Fruit fly (Drosophila melanogaster) whole organism, embryonic: ENCODE data around the gene Nplp3.

Experiments
- CG11085 ChIP-seq: fragments of 200-800 bp; sonication (Bioruptor generic); IDR thresholded peaks from 2 replicates; pipeline ENCODE4 v1.3.6; 2022; ENCODE audit warnings: missing biosample characterization, missing genetic modification characterization
- CG11398 ChIP-seq: fragments of 200-800 bp; sonication (Bioruptor generic); optimal IDR thresholded peaks from 2 replicates; lab custom pipeline; 2016; ENCODE audit warnings: missing biosample characterization, missing genetic modification characterization
- CG11723 ChIP-seq: fragments of 200-800 bp; sonication (Bioruptor generic); optimal IDR thresholded peaks from 2 replicates; lab custom pipeline; 2017; ENCODE audit warnings: missing biosample characterization, mild to moderate bottlenecking, missing genetic modification characterization
- CG12219 ChIP-seq: fragments of 200-800 bp; sonication (Bioruptor generic); optimal IDR thresholded peaks from 3 replicates; lab custom pipeline; 2018; ENCODE audit warnings: missing biosample characterization, mild to moderate bottlenecking, missing genetic modification characterization
- CG14050 ChIP-seq: fragments of 200-800 bp; sonication (Bioruptor generic); IDR thresholded peaks from 3 replicates; pipeline ENCODE4 v1.3.6; 2022; ENCODE audit warnings: missing biosample characterization, missing genetic modification characterization
- CG14441 ChIP-seq: fragments of 200-800 bp; sonication (Bioruptor generic); IDR thresholded peaks from 2 replicates; pipeline ENCODE4 v1.3.6; 2022; ENCODE audit warnings: missing biosample characterization, missing genetic modification characterization
- CG15269 ChIP-seq: fragments of 200-800 bp; sonication (Bioruptor generic); optimal IDR thresholded peaks from 2 replicates; lab custom pipeline; 2018; ENCODE audit warnings: missing biosample characterization, mild to moderate bottlenecking, missing genetic modification characterization, moderate library complexity
- CG17385 ChIP-seq: fragments of 200-800 bp; sonication (Bioruptor generic); optimal IDR thresholded peaks from 3 replicates; lab custom pipeline; 2018; ENCODE audit warnings: missing biosample characterization, mild to moderate bottlenecking, missing genetic modification characterization
- CG18011 ChIP-seq: fragments of 200-800 bp; sonication (Bioruptor generic); optimal IDR thresholded peaks from 2 replicates; lab custom pipeline; 2017; ENCODE audit warnings: missing biosample characterization, missing genetic modification characterization, mild to moderate bottlenecking, moderate library complexity, missing genotype
- CG2116 ChIP-seq: fragments of 200-800 bp; sonication (Bioruptor generic); optimal IDR thresholded peaks from 3 replicates; lab custom pipeline; 2018; ENCODE audit warnings: missing biosample characterization, mild to moderate bottlenecking, missing genetic modification characterization
- CG2202 ChIP-seq: fragments of 200-800 bp; sonication (Bioruptor generic); optimal IDR thresholded peaks from 2 replicates; lab custom pipeline; 2018; ENCODE audit warnings: missing biosample characterization, mild to moderate bottlenecking, missing genetic modification characterization
- CG30020 ChIP-seq: fragments of 200-800 bp; optimal IDR thresholded peaks from 2 replicates; lab custom pipeline; 2019; ENCODE audit warnings: missing biosample characterization, mild to moderate bottlenecking, missing genetic modification characterization, moderate library complexity
- CG30403 ChIP-seq: fragments of 200-800 bp; sonication (Bioruptor generic); optimal IDR thresholded peaks from 3 replicates; lab custom pipeline; 2016; ENCODE audit warnings: missing biosample characterization, missing genetic modification characterization
- CG30431 ChIP-seq: fragments of 200-800 bp; sonication (Bioruptor generic); optimal IDR thresholded peaks from 2 replicates; lab custom pipeline; 2017; ENCODE audit warnings: missing biosample characterization, missing genetic modification characterization
- CG31365 ChIP-seq: fragments of 200-800 bp; sonication (Bioruptor generic); optimal IDR thresholded peaks from 2 replicates; lab custom pipeline; 2018; ENCODE audit warnings: missing biosample characterization, mild to moderate bottlenecking, missing genetic modification characterization
- CG3847 ChIP-seq: fragments of 200-800 bp; sonication (Bioruptor generic); IDR thresholded peaks from 2 replicates; pipeline ENCODE4 v1.3.6; 2022; ENCODE audit warnings: missing biosample characterization, missing genetic modification characterization
- CG6175 ChIP-seq: fragments of 200-800 bp; sonication (Bioruptor generic); IDR thresholded peaks from 3 replicates; pipeline ENCODE4 v1.3.6; 2022; ENCODE audit warnings: missing biosample characterization, missing genetic modification characterization
- CG7357 ChIP-seq: fragments of 200-800 bp; sonication (Bioruptor generic); IDR thresholded peaks from 3 replicates; pipeline ENCODE4 v1.3.6; 2022; ENCODE audit warnings: missing biosample characterization, missing genetic modification characterization
- CG7963 ChIP-seq: fragments of 200-800 bp; sonication (Bioruptor generic); IDR thresholded peaks from 3 replicates; pipeline ENCODE4 v1.3.6; 2022; ENCODE audit warnings: missing biosample characterization, missing genetic modification characterization; ENCODE audit not compliant: partially characterized antibody
- CG8290 ChIP-seq, 3 experiments: fragments of 200-800 bp; sonication (Bioruptor generic); optimal IDR thresholded peaks; 2 replicates each; lab custom pipeline; 2016 to 2019; ENCODE audit warnings: missing biosample characterization in 3 of 3, missing genetic modification characterization in 3 of 3, mild to moderate bottlenecking in 2 of 3, moderate library complexity in 1 of 3
- CG9437 ChIP-seq: fragments of 200-800 bp; sonication (Bioruptor generic); optimal IDR thresholded peaks from 2 replicates; lab custom pipeline; 2018; ENCODE audit warnings: missing biosample characterization, mild to moderate bottlenecking, missing genetic modification characterization
- Ets65A ChIP-seq: fragments of 200-800 bp; sonication (Bioruptor generic); peaks from one replicate; lab custom pipeline; 2016; ENCODE audit warnings: missing biosample characterization, missing genetic modification characterization
- Ets97D ChIP-seq: fragments of 200-800 bp; sonication (Bioruptor generic); optimal IDR thresholded peaks from 3 replicates; lab custom pipeline; 2016; ENCODE audit warnings: missing biosample characterization, missing genetic modification characterization
- Fer1 ChIP-seq: fragments of 200-800 bp; sonication (Bioruptor generic); optimal IDR thresholded peaks from 2 replicates; lab custom pipeline; 2017; ENCODE audit warnings: missing biosample characterization, mild to moderate bottlenecking, missing genetic modification characterization
- Med ChIP-seq: fragments of 200-800 bp; sonication (Bioruptor generic); peaks from one replicate; lab custom pipeline; 2016; ENCODE audit warnings: missing biosample characterization, missing genetic modification characterization, mild to moderate bottlenecking, inconsistent platforms, moderate library complexity
- Mrtf ChIP-seq: fragments of 200-800 bp; sonication (Bioruptor generic); IDR thresholded peaks from 3 replicates; pipeline ENCODE4 v1.3.6; 2022; ENCODE audit warnings: missing biosample characterization, missing genetic modification characterization
- NFAT ChIP-seq: fragments of 200-800 bp; sonication (Bioruptor generic); IDR thresholded peaks from 2 replicates; pipeline ENCODE4 v1.3.6; 2022; ENCODE audit warnings: missing biosample characterization, missing genetic modification characterization
- Ptx1 ChIP-seq: fragments of 200-800 bp; sonication (Bioruptor generic); IDR thresholded peaks from 2 replicates; pipeline ENCODE4 v1.3.6; 2022; ENCODE audit warnings: missing biosample characterization, missing genetic modification characterization
- Sry-β ChIP-seq: fragments of 200-800 bp; sonication (Bioruptor generic); optimal IDR thresholded peaks from 2 replicates; lab custom pipeline; 2018; ENCODE audit warnings: missing biosample characterization, mild to moderate bottlenecking, missing genetic modification characterization, moderate library complexity
- YL-1 ChIP-seq: fragments of 200-800 bp; sonication (Bioruptor generic); optimal IDR thresholded peaks from 3 replicates; lab custom pipeline; 2017; ENCODE audit warnings: missing biosample characterization, mild to moderate bottlenecking, missing genetic modification characterization
- ase ChIP-seq: fragments of 200-800 bp; sonication (Bioruptor generic); IDR thresholded peaks from 3 replicates; pipeline ENCODE4 v1.3.6; 2022; ENCODE audit warnings: missing biosample characterization, missing genetic modification characterization
- btn ChIP-seq: fragments of 200-800 bp; sonication (Bioruptor generic); optimal IDR thresholded peaks from 2 replicates; lab custom pipeline; 2016; ENCODE audit warnings: missing biosample characterization, missing genetic modification characterization
- ci ChIP-seq: fragments of 200-800 bp; sonication (Bioruptor generic); IDR thresholded peaks from 3 replicates; pipeline ENCODE4 v1.3.6; 2022; ENCODE audit warnings: missing biosample characterization, missing genetic modification characterization
- cwo ChIP-seq: fragments of 200-800 bp; sonication (Bioruptor generic); optimal IDR thresholded peaks from 3 replicates; lab custom pipeline; 2017; ENCODE audit warnings: missing biosample characterization, missing genetic modification characterization, mild to moderate bottlenecking, moderate library complexity, missing genetic modification reagents
- da ChIP-seq: fragments of 200-800 bp; sonication (Bioruptor generic); optimal IDR thresholded peaks from 2 replicates; lab custom pipeline; 2016; ENCODE audit warnings: missing biosample characterization, missing genetic modification characterization
- ems ChIP-seq: fragments of 200-800 bp; sonication (Bioruptor generic); optimal IDR thresholded peaks from 3 replicates; lab custom pipeline; 2016; ENCODE audit warnings: missing biosample characterization, missing genetic modification characterization
- gce ChIP-seq: fragments of 200-800 bp; sonication (Bioruptor generic); IDR thresholded peaks from 3 replicates; pipeline ENCODE4 v1.3.6; 2022; ENCODE audit warnings: missing biosample characterization, missing genetic modification characterization
- gcm2 ChIP-seq: fragments of 200-800 bp; sonication (Bioruptor generic); optimal IDR thresholded peaks from 2 replicates; lab custom pipeline; 2016; ENCODE audit warnings: missing biosample characterization, missing genetic modification characterization
- insv ChIP-seq, 2 experiments: fragments of 200-800 bp; sonication (Bioruptor generic); optimal IDR thresholded peaks; 3 replicates each; lab custom pipeline; 2016 to 2018; ENCODE audit warnings: missing biosample characterization in 2 of 2, missing genetic modification characterization in 2 of 2
- pan ChIP-seq, 4 experiments: fragments of >200 bp in 3 of 4; fragments of 200-800 bp in 1 of 4; sonication (Bioruptor generic) in 1 of 4; optimal IDR thresholded peaks in 3 of 4; IDR thresholded peaks in 1 of 4; 2 replicates each; pipeline versions ENCODE4 v1.3.6 to Lab custom; 2017 to 2022; ENCODE audit warnings: missing biosample characterization in 2 of 4, missing genetic modification characterization in 2 of 4, mixed read lengths in 1 of 4
- peb ChIP-seq: fragments of 200-800 bp; sonication (Bioruptor generic); IDR thresholded peaks from 2 replicates; pipeline ENCODE4 v1.3.6; 2022; ENCODE audit warnings: missing biosample characterization, missing genetic modification characterization
- pfk ChIP-seq: fragments of 200-800 bp; sonication (Bioruptor generic); optimal IDR thresholded peaks from 2 replicates; lab custom pipeline; 2018; ENCODE audit warnings: missing biosample characterization, mild to moderate bottlenecking, missing genetic modification characterization, moderate library complexity
- run ChIP-seq: fragments of 200-800 bp; sonication (Bioruptor generic); optimal IDR thresholded peaks from 3 replicates; lab custom pipeline; 2018; ENCODE audit warnings: missing biosample characterization, mild to moderate bottlenecking, missing genetic modification characterization
- sd ChIP-seq: fragments of 200-800 bp; sonication (Bioruptor generic); optimal IDR thresholded peaks from 3 replicates; lab custom pipeline; 2018; ENCODE audit warnings: missing biosample characterization, mild to moderate bottlenecking, missing genetic modification characterization, moderate library complexity
- sr ChIP-seq: fragments of 200-800 bp; sonication (Bioruptor generic); IDR thresholded peaks from 3 replicates; pipeline ENCODE4 v1.3.6; 2022; ENCODE audit warnings: missing biosample characterization, missing genetic modification characterization
- stwl ChIP-seq: fragments of 200-800 bp; sonication (Bioruptor generic); optimal IDR thresholded peaks from 3 replicates; lab custom pipeline; 2018; ENCODE audit warnings: missing biosample characterization, mild to moderate bottlenecking, missing genetic modification characterization, moderate library complexity
- wdn ChIP-seq: fragments of 200-800 bp; sonication (Bioruptor generic); IDR thresholded peaks from 2 replicates; pipeline ENCODE4 v1.3.6; 2022; ENCODE audit warnings: missing biosample characterization, missing genetic modification characterization
- zen ChIP-seq: fragments of 200-800 bp; sonication (Bioruptor generic); optimal IDR thresholded peaks from 3 replicates; lab custom pipeline; 2018; ENCODE audit warnings: missing biosample characterization, mild to moderate bottlenecking, missing genetic modification characterization, moderate library complexity

Nplp3 gene

dm6 chr3L:16327776-16328175, 10.0 kb downstream of the Nplp3 start, which contains the start of gene CG13038 (continued):
- no peak for TF ChIP-seq stwl (tag; lab: Kevin White, UChicago)
- TF ChIP-seq ci, result 0 out of 3 replicates have a peak, but pooled peaks have one; percentile 19
- no peak for TF ChIP-seq CG12219
- no peak for TF ChIP-seq gcm2 (GFP tag; lab: Kevin White, UChicago)
- no peak for TF ChIP-seq CG30020 (tag; lab: Kevin White, UChicago)
- peak; percentile 57 for TF ChIP-seq CG14441 (GFP tag; lab: Robert Waterston, UW)
- no peak for TF ChIP-seq CG8290 (GFP tag; optimal IDR thresholded peaks at IDR 0.05; lab: Kevin White, UChicago)
- TF ChIP-seq CG8290 (tag; optimal IDR thresholded peaks at IDR 0.05; lab: Kevin White, UChicago), result peak in 1 of 2 experiments; percentile 40
- TF ChIP-seq CG3847 (GFP tag; lab: Robert Waterston, UW), result no peak
- no peak for TF ChIP-seq peb
- peak; percentile 75 for TF ChIP-seq Ets65A (GFP tag; lab: Kevin White, UChicago)
- 0 out of 3 replicates have a peak, but pooled peaks have one; percentile 23 for TF ChIP-seq CG6175 (GFP tag; lab: Robert Waterston, UW)
- TF ChIP-seq sd (tag; lab: Kevin White, UChicago), result peak; percentile 26
- TF ChIP-seq CG11723 (GFP tag; lab: Kevin White, UChicago), result no peak
- no peak for TF ChIP-seq pan (optimal IDR thresholded peaks at IDR 0.05; lab: Kevin White, UChicago)
- TF ChIP-seq pan (GFP tag; optimal IDR thresholded peaks at IDR 0.05 in 1 of 2, IDR thresholded peaks at IDR 0.05 in 1 of 2), result peak in 1 of 2 experiments; percentile 9
- no peak for TF ChIP-seq Ets97D
- TF ChIP-seq wdn, result no peak
- no peak for TF ChIP-seq da (GFP tag; lab: Kevin White, UChicago)
- TF ChIP-seq ase, result 0 out of 3 replicates have a peak, but pooled peaks have one; percentile 18
- TF ChIP-seq CG11085, result 0 out of 2 replicates have a peak, but pooled peaks have one; percentile 35
- no peak for TF ChIP-seq ems (GFP tag; lab: Kevin White, UChicago)
- TF ChIP-seq Med (GFP tag; lab: Kevin White, UChicago), result peak; percentile 34
- TF ChIP-seq, all 482 proteins: peak for 19

DNA sequence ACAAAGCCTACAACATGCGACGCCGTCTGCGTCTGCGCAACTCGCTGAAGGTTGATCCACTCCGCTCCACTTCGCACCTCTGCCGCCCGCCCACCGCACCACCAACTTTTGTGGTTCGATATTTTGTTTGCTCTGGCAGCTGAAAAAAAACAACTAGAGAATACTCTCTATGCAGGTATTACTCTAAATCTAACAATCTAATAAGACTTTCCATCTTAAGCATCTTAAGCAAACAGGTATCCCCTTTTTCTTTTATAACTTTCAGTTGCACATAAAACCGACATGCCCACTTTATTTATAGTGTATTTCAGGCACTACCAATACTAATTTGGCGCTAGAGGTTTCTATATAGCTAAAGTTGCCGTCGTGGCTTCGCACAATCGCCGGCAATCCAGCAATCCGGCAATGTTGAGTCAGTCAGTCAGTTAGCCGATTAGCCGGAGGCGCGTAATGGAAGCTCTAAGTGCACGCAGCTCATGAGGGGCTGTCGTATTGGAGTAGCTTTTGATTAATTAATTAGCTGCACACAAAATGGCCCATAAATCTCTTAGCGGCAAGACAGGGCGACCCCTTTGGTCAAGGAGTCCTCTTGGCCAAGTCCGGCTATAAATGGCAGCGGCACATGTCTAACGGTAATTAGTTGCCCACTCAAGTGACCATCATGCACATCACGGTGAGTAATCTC, 10.5 kb downstream of the Nplp3 start, which contains the start of gene CG13058:
Gene CG13058, plus strand, starts transcription at position 635 of the 685 bp plus-strand sequence.
- TF ChIP-seq CG9437 (GFP tag; lab: Kevin White, UChicago) (peak; percentile 50), btn (GFP tag; lab: Kevin White, UChicago) (no peak), YL-1 (GFP tag; lab: Kevin White, UChicago) (no peak), CG15269 (peak; percentile 86), Ptx1 (GFP tag; lab: Robert Waterston, UW) (peak; percentile 64), NFAT (GFP tag; lab: Robert Waterston, UW) (no peak), Fer1 (GFP tag; lab: Kevin White, UChicago) (peak; percentile 84), CG18011 (GFP tag; lab: Kevin White, UChicago) (no peak), sr (no peak), CG30403 (GFP tag; lab: Kevin White, UChicago) (peak; percentile 61), CG30431 (peak; percentile 27), CG17385 (GFP tag; lab: Kevin White, UChicago) (peak; percentile 64), Sry-β (GFP tag; lab: Kevin White, UChicago) (no peak), CG12219 (peak; percentile 74), CG2116 (no peak), ems (GFP tag; lab: Kevin White, UChicago) (no peak), pfk (GFP tag; lab: Kevin White, UChicago) (no peak), Mrtf (GFP tag; lab: Robert Waterston, UW) (no peak), zen (tag; lab: Kevin White, UChicago) (no peak), CG30020 (tag; lab: Kevin White, UChicago) (no peak), CG2202 (tag; lab: Kevin White, UChicago) (no peak), CG7357 (GFP tag; lab: Robert Waterston, UW) (0 out of 3 replicates have a peak, but pooled peaks have one; percentile 41), run (tag; lab: Kevin White, UChicago) (peak; percentile 32), CG11398 (GFP tag; lab: Kevin White, UChicago) (peak; percentile 30), insv (GFP tag; optimal IDR thresholded peaks at IDR 0.05; lab: Kevin White, UChicago) (no peak), cwo (peak; percentile 38), CG7963 (GFP tag; lab: Robert Waterston, UW) (no peak), CG31365 (tag; lab: Kevin White, UChicago) (no peak), CG14050 (GFP tag; lab: Robert Waterston, UW) (peak; percentile 76), gce (GFP tag; lab: Robert Waterston, UW) (no peak)
